Fruit fly (Drosophila melanogaster) whole organism, embryonic: Measurements from ENCODE around the gene Pdxk.
A peak's percentile ranks its signal among the peaks of the same experiment; 100 is the strongest.

ENCODE experiments used
- Ada2b ChIP-seq: fragments of 200-800 bp; sonication (Bioruptor generic); IDR thresholded peaks from 2 replicates; pipeline ENCODE4 v1.3.6; 2022; ENCODE audit warnings: missing biosample characterization, missing genetic modification characterization
- Atf-2 ChIP-seq: fragments of 200-800 bp; sonication (Bioruptor generic); optimal IDR thresholded peaks from 2 replicates; lab custom pipeline; 2016; ENCODE audit warnings: missing biosample characterization, missing genetic modification characterization
- Atf3 ChIP-seq: fragments of 200-800 bp; sonication (Bioruptor generic); optimal IDR thresholded peaks from 3 replicates; lab custom pipeline; 2016; ENCODE audit warnings: missing biosample characterization, missing genetic modification characterization
- CG10565 ChIP-seq: fragments of 200-800 bp; sonication (Bioruptor generic); optimal IDR thresholded peaks from 3 replicates; lab custom pipeline; 2016; ENCODE audit warnings: missing biosample characterization, mild to moderate bottlenecking, missing genetic modification characterization
- CG10979 ChIP-seq: fragments of 200-800 bp; sonication (Bioruptor generic); optimal IDR thresholded peaks from 2 replicates; lab custom pipeline; 2018; ENCODE audit warnings: missing biosample characterization, mild to moderate bottlenecking, missing genetic modification characterization, moderate library complexity
- CG14441 ChIP-seq: fragments of 200-800 bp; sonication (Bioruptor generic); IDR thresholded peaks from 2 replicates; pipeline ENCODE4 v1.3.6; 2022; ENCODE audit warnings: missing biosample characterization, missing genetic modification characterization
- CG14860 ChIP-seq: fragments of 200-800 bp; sonication (Bioruptor generic); IDR thresholded peaks from 3 replicates; pipeline ENCODE4 v1.3.6; 2022; ENCODE audit warnings: missing biosample characterization, missing genetic modification characterization; ENCODE audit not compliant: partially characterized antibody
- CG17829 ChIP-seq: fragments of 200-800 bp; optimal IDR thresholded peaks from 2 replicates; lab custom pipeline; 2019; ENCODE audit warnings: missing biosample characterization, mild to moderate bottlenecking, missing genetic modification characterization, moderate library complexity
- CG17912 ChIP-seq: fragments of 200-800 bp; sonication (Bioruptor generic); optimal IDR thresholded peaks from 2 replicates; lab custom pipeline; 2018; ENCODE audit warnings: missing biosample characterization, mild to moderate bottlenecking, missing genetic modification characterization
- CG2199 ChIP-seq: fragments of 200-800 bp; sonication (Bioruptor generic); IDR thresholded peaks from 3 replicates; pipeline ENCODE4 v1.3.6; 2022; ENCODE audit warnings: missing biosample characterization, missing genetic modification characterization
- CG3065 ChIP-seq: fragments of 200-800 bp; sonication (Bioruptor generic); optimal IDR thresholded peaks from 2 replicates; lab custom pipeline; 2016; ENCODE audit warnings: missing biosample characterization, missing genetic modification characterization
- CG33213 ChIP-seq: fragments of 200-800 bp; sonication (Bioruptor generic); optimal IDR thresholded peaks from 3 replicates; lab custom pipeline; 2016; ENCODE audit warnings: missing biosample characterization, missing genetic modification characterization
- CG6254 ChIP-seq: fragments of 200-800 bp; sonication (Bioruptor generic); optimal IDR thresholded peaks from 3 replicates; lab custom pipeline; 2017; ENCODE audit warnings: mild to moderate bottlenecking, missing biosample characterization, missing genetic modification reagents, missing genetic modification characterization
- CG7839 ChIP-seq: fragments of 200-800 bp; sonication (Bioruptor generic); optimal IDR thresholded peaks from 3 replicates; lab custom pipeline; 2018; ENCODE audit warnings: missing biosample characterization, mild to moderate bottlenecking, missing genetic modification characterization, moderate library complexity
- CG8281 ChIP-seq: fragments of 200-800 bp; sonication (Bioruptor generic); optimal IDR thresholded peaks from 2 replicates; lab custom pipeline; 2018; ENCODE audit warnings: missing biosample characterization, mild to moderate bottlenecking, missing genetic modification characterization, moderate library complexity
- CG8388 ChIP-seq: fragments of 200-800 bp; sonication (Bioruptor generic); optimal IDR thresholded peaks from 2 replicates; lab custom pipeline; 2019; ENCODE audit warnings: missing biosample characterization, mild to moderate bottlenecking, missing genetic modification characterization, moderate library complexity
- CG8924 ChIP-seq: fragments of 200-800 bp; optimal IDR thresholded peaks from 3 replicates; lab custom pipeline; 2019; ENCODE audit warnings: missing biosample characterization, mild to moderate bottlenecking, missing genetic modification characterization, moderate library complexity
- CG8944 ChIP-seq: fragments of 200-800 bp; sonication (Bioruptor generic); optimal IDR thresholded peaks from 3 replicates; lab custom pipeline; 2016; ENCODE audit warnings: missing biosample characterization, missing genetic modification characterization
- CG9876 ChIP-seq: fragments of 200-800 bp; sonication (Bioruptor generic); optimal IDR thresholded peaks from 2 replicates; lab custom pipeline; 2016; ENCODE audit warnings: missing biosample characterization, missing genetic modification characterization
- CrebB ChIP-seq: fragments of 200-800 bp; sonication (Bioruptor generic); optimal IDR thresholded peaks from 3 replicates; lab custom pipeline; 2018; ENCODE audit warnings: missing biosample characterization, mild to moderate bottlenecking, missing genetic modification characterization
- Deaf1 ChIP-seq: fragments of 200-800 bp; optimal IDR thresholded peaks from 3 replicates; lab custom pipeline; 2019; ENCODE audit warnings: missing biosample characterization, mild to moderate bottlenecking, missing genetic modification characterization, moderate library complexity
- Dfd ChIP-seq, 2 experiments: fragments of >200 bp; optimal IDR thresholded peaks; 2 replicates each; lab custom pipeline; 2017; ENCODE audit warnings: missing biosample characterization in 2 of 2, missing genetic modification characterization in 2 of 2
- Ets65A ChIP-seq: fragments of 200-800 bp; sonication (Bioruptor generic); peaks from one replicate; lab custom pipeline; 2016; ENCODE audit warnings: missing biosample characterization, missing genetic modification characterization
- Gsc ChIP-seq: fragments of 200-800 bp; sonication (Bioruptor generic); IDR thresholded peaks from 2 replicates; pipeline ENCODE4 v1.3.6; 2022; ENCODE audit warnings: missing biosample characterization, missing genetic modification characterization
- Hand ChIP-seq: fragments of 200-800 bp; sonication (Bioruptor generic); optimal IDR thresholded peaks from 2 replicates; lab custom pipeline; 2017; ENCODE audit warnings: mild to moderate bottlenecking, missing biosample characterization, missing genetic modification reagents, missing genetic modification characterization
- Kr ChIP-seq: fragments of 200-800 bp; sonication (Bioruptor generic); optimal IDR thresholded peaks from 2 replicates; lab custom pipeline; 2017; ENCODE audit warnings: missing biosample characterization, mild to moderate bottlenecking, missing genetic modification characterization
- Lpt ChIP-seq: fragments of >200 bp; optimal IDR thresholded peaks from 2 replicates; lab custom pipeline; 2018; ENCODE audit warnings: missing biosample characterization, missing genetic modification characterization
- Myb ChIP-seq: fragments of 200-800 bp; sonication (Bioruptor generic); optimal IDR thresholded peaks from 2 replicates; lab custom pipeline; 2016; ENCODE audit warnings: missing biosample characterization, missing genetic modification characterization
- Nf-YC ChIP-seq: fragments of 200-800 bp; optimal IDR thresholded peaks from 3 replicates; lab custom pipeline; 2019; ENCODE audit warnings: missing biosample characterization, mild to moderate bottlenecking, missing genetic modification characterization, moderate library complexity
- Poxn ChIP-seq: fragments of 200-800 bp; sonication (Bioruptor generic); IDR thresholded peaks from 2 replicates; pipeline ENCODE4 v1.3.6; 2022; ENCODE audit warnings: missing biosample characterization, missing genetic modification characterization
- Ssrp ChIP-seq: fragments of 200-800 bp; sonication (Bioruptor generic); optimal IDR thresholded peaks from 2 replicates; lab custom pipeline; 2018; ENCODE audit warnings: missing biosample characterization, mild to moderate bottlenecking, missing genetic modification characterization, moderate library complexity
- Xbp1 ChIP-seq: fragments of 200-800 bp; sonication (Bioruptor generic); optimal IDR thresholded peaks from 3 replicates; lab custom pipeline; 2016; ENCODE audit warnings: missing biosample characterization, mild to moderate bottlenecking, missing genetic modification characterization
- bcd ChIP-seq: fragments of 200-800 bp; sonication (Bioruptor generic); optimal IDR thresholded peaks from 2 replicates; lab custom pipeline; 2017; ENCODE audit warnings: missing biosample characterization, mild to moderate bottlenecking, missing genetic modification characterization
- chm ChIP-seq: fragments of 200-800 bp; sonication (Bioruptor generic); IDR thresholded peaks from 2 replicates; pipeline ENCODE4 v1.3.6; 2022; ENCODE audit warnings: missing biosample characterization, missing genetic modification characterization
- corto ChIP-seq: fragments of 200-800 bp; sonication (Bioruptor generic); optimal IDR thresholded peaks from 2 replicates; lab custom pipeline; 2016; ENCODE audit warnings: missing biosample characterization, mild to moderate bottlenecking, missing genetic modification characterization, moderate library complexity
- crp ChIP-seq, 2 experiments: fragments of 200-800 bp; sonication (Bioruptor generic); optimal IDR thresholded peaks; 2 replicates in 1 of 2; 3 replicates in 1 of 2; lab custom pipeline; 2017; ENCODE audit warnings: missing biosample characterization in 2 of 2, missing genetic modification characterization in 2 of 2, mild to moderate bottlenecking in 1 of 2, moderate library complexity in 1 of 2
- dmrt11E ChIP-seq: fragments of 200-800 bp; sonication (Bioruptor generic); optimal IDR thresholded peaks from 3 replicates; lab custom pipeline; 2018; ENCODE audit warnings: missing biosample characterization, mild to moderate bottlenecking, missing genetic modification characterization, moderate library complexity
- dmrt99B ChIP-seq: fragments of 200-800 bp; sonication (Bioruptor generic); optimal IDR thresholded peaks from 2 replicates; lab custom pipeline; 2018; ENCODE audit warnings: missing biosample characterization, mild to moderate bottlenecking, missing genetic modification characterization, moderate library complexity
- esg ChIP-seq: fragments of 200-800 bp; sonication (Bioruptor generic); conservative IDR thresholded peaks from 2 replicates; pipeline ENCODE4 v1.3.6; 2022; ENCODE audit warnings: missing biosample characterization, missing genetic modification characterization
- eve ChIP-seq, 2 experiments: fragments of >200 bp; optimal IDR thresholded peaks; 2 replicates each; lab custom pipeline; 2017; ENCODE audit warnings: missing biosample characterization in 2 of 2, missing genetic modification characterization in 2 of 2
- lmd ChIP-seq: fragments of 200-800 bp; sonication (Bioruptor generic); IDR thresholded peaks from 2 replicates; pipeline ENCODE4 v1.3.6; 2022; ENCODE audit warnings: missing biosample characterization, missing genetic modification characterization
- lov ChIP-seq, 2 experiments: fragments of 200-800 bp in 1 of 2; fragments of >200 bp in 1 of 2; sonication (Bioruptor generic) in 1 of 2; IDR thresholded peaks in 1 of 2; optimal IDR thresholded peaks in 1 of 2; 2 replicates in 1 of 2; 3 replicates in 1 of 2; pipeline versions ENCODE4 v1.3.6 to Lab custom; 2017 to 2022; ENCODE audit warnings: missing biosample characterization in 1 of 2, missing genetic modification characterization in 1 of 2
- nerfin-1 ChIP-seq: fragments of 200-800 bp; sonication (Bioruptor generic); optimal IDR thresholded peaks from 3 replicates; lab custom pipeline; 2019; ENCODE audit warnings: missing biosample characterization, mild to moderate bottlenecking, missing genetic modification characterization, moderate library complexity
- pb ChIP-seq: fragments of 200-800 bp; sonication (Bioruptor generic); optimal IDR thresholded peaks from 3 replicates; lab custom pipeline; 2016; ENCODE audit warnings: missing biosample characterization, missing genetic modification characterization
- pfk ChIP-seq: fragments of 200-800 bp; sonication (Bioruptor generic); optimal IDR thresholded peaks from 2 replicates; lab custom pipeline; 2018; ENCODE audit warnings: missing biosample characterization, mild to moderate bottlenecking, missing genetic modification characterization, moderate library complexity
- pzg ChIP-seq: fragments of 200-800 bp; sonication (Bioruptor generic); optimal IDR thresholded peaks from 3 replicates; lab custom pipeline; 2018; ENCODE audit warnings: missing biosample characterization, mild to moderate bottlenecking, missing genetic modification characterization, moderate library complexity
- repo ChIP-seq: fragments of 200-800 bp; sonication (Bioruptor generic); optimal IDR thresholded peaks from 2 replicates; lab custom pipeline; 2016; ENCODE audit warnings: missing biosample characterization, missing genetic modification characterization
- slp2 ChIP-seq: fragments of 200-800 bp; sonication (Bioruptor generic); optimal IDR thresholded peaks from 2 replicates; lab custom pipeline; 2016; ENCODE audit warnings: missing biosample characterization, missing genetic modification characterization
- tgo ChIP-seq: fragments of 200-800 bp; sonication (Bioruptor generic); IDR thresholded peaks from 3 replicates; pipeline ENCODE4 v1.3.6; 2022; ENCODE audit warnings: missing biosample characterization, missing genetic modification characterization
- tin ChIP-seq: fragments of 200-800 bp; sonication (Bioruptor generic); optimal IDR thresholded peaks from 3 replicates; lab custom pipeline; 2016; ENCODE audit warnings: missing biosample characterization, missing genetic modification characterization
- trh ChIP-seq: fragments of 200-800 bp; sonication (Bioruptor generic); optimal IDR thresholded peaks from 2 replicates; lab custom pipeline; 2016; ENCODE audit warnings: missing biosample characterization, missing genetic modification characterization

Gene Pdxk

DNA sequence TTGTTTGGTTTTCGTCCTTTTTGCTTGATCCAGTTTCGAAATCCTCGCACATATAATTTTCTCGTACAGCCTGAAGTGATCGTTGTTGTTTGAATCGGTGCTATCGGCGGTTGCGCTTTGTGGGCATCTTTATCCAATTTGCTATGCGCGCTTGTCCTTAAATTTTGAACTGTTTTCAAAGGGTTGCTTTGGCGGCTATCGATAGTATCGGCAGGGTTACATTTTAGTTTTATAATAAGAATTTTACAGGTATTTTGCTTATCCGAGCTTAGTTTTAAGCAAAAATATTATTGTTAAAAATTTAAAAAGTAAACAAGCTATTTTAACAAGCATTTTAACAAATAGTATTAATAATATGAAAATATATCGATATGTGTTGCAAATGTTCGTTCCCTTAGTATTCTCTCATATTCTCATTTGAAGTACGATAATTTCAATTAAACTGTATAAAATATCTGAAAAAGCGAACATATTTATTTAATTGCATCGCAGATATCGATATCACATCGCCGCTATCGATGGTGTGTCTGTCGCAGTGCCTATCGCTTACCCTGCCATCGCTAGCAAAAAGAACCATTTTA, 6.8 kb downstream of the Pdxk start, which contains the start of the genes Klp67A and CG4452 (continued):
- TF ChIP-seq Atf-2 (GFP tag; lab: Kevin White, UChicago) (no peak), CG7839 (tag; lab: Kevin White, UChicago) (peak; percentile 46), repo (GFP tag; lab: Kevin White, UChicago) (no peak), CG33213 (GFP tag; lab: Kevin White, UChicago) (no peak), tin (GFP tag; lab: Kevin White, UChicago) (peak; percentile 55), CG17829 (tag; lab: Kevin White, UChicago) (peak; percentile 71), CG6254 (GFP tag; lab: Kevin White, UChicago) (no peak), trh (no peak), CG8281 (no peak), CG8924 (tag; lab: Kevin White, UChicago) (peak; percentile 72), CG14441 (0 out of 2 replicates have a peak, but pooled peaks have one; percentile 13), Xbp1 (GFP tag; lab: Kevin White, UChicago) (peak; percentile 43), nerfin-1 (tag; lab: Kevin White, UChicago) (no peak), Nf-YC (tag; lab: Kevin White, UChicago) (peak; percentile 59), chm (GFP tag; lab: Robert Waterston, UW) (no peak), tgo (GFP tag; lab: Robert Waterston, UW) (peak; percentile 21; the same call in 1 of the 3 replicates), Gsc (no peak), eve (GFP tag; optimal IDR thresholded peaks at IDR 0.05; lab: Kevin White, UChicago) (no peak), dmrt99B (no peak), CrebB (tag; lab: Kevin White, UChicago) (no peak), Ssrp (tag; lab: Kevin White, UChicago) (peak; percentile 32), lmd (GFP tag; lab: Robert Waterston, UW) (no peak), CG10979 (tag; lab: Kevin White, UChicago) (peak; percentile 22), Poxn (GFP tag; lab: Robert Waterston, UW) (no peak), pb (GFP tag; lab: Kevin White, UChicago) (no peak), corto (peak; percentile 52), CG14860 (peak; percentile 94), CG2199 (no peak), Kr (GFP tag; lab: Kevin White, UChicago) (no peak), Atf3 (GFP tag; lab: Kevin White, UChicago) (no peak), lov (optimal IDR thresholded peaks at IDR 0.05; lab: Kevin White, UChicago) (no peak), lov (GFP tag; IDR thresholded peaks at IDR 0.05; lab: Robert Waterston, UW) (no peak), bcd (GFP tag; lab: Kevin White, UChicago) (no peak), Ets65A (GFP tag; lab: Kevin White, UChicago) (no peak)

DNA sequence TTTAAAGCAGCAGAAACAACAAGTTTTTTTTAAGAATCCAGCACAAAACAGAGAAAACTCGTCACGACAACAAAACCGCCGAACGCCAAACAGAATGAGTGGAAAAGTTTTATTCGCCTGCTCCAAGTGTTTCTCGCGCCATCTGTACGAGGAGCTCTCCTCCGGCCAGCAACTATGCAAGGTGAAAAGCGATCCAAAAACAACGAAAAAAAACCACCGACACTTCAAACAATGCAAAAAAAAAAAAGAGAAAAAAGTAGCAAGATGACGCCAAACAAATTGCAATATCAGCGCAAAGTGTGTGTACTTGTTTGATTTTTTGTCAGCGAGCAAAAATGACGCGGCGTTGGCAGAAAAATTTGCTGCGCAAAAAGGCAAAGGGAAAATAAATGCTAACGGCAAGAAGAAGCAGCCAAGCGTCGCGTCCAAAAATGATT, 7.3 kb downstream of the Pdxk start:
- no peak for TF ChIP-seq CG10565 (GFP tag; lab: Kevin White, UChicago)
- TF ChIP-seq dmrt11E (tag; lab: Kevin White, UChicago): no peak
- TF ChIP-seq Dfd (GFP tag; optimal IDR thresholded peaks at IDR 0.05; lab: Kevin White, UChicago): no peak
- TF ChIP-seq Deaf1 (tag; lab: Kevin White, UChicago): no peak
- no peak for TF ChIP-seq CG9876 (GFP tag; lab: Kevin White, UChicago)
- no peak for TF ChIP-seq slp2 (GFP tag; lab: Kevin White, UChicago)
- TF ChIP-seq CG8944 (GFP tag; lab: Kevin White, UChicago): no peak
- no peak for TF ChIP-seq CG14441
- no peak for TF ChIP-seq CG3065 (GFP tag; lab: Kevin White, UChicago)
- no peak for TF ChIP-seq esg (GFP tag; lab: Robert Waterston, UW)
- TF ChIP-seq crp (GFP tag; optimal IDR thresholded peaks at IDR 0.05; lab: Kevin White, UChicago): no peak
- TF ChIP-seq Lpt (GFP tag; lab: Kevin White, UChicago): no peak
- TF ChIP-seq pfk (GFP tag; lab: Kevin White, UChicago): no peak
- no peak for TF ChIP-seq Myb (GFP tag; lab: Kevin White, UChicago)
- no peak for TF ChIP-seq Ada2b (GFP tag; lab: Robert Waterston, UW)
- no peak for TF ChIP-seq Nf-YC (tag; lab: Kevin White, UChicago)
- TF ChIP-seq pzg (GFP tag; lab: Kevin White, UChicago): no peak
- TF ChIP-seq CG8388 (GFP tag; lab: Kevin White, UChicago): no peak
- TF ChIP-seq CG17912 (GFP tag; lab: Kevin White, UChicago): no peak
- TF ChIP-seq Hand: no peak
